Worm (Caenorhabditis elegans): Measurements from ENCODE around the gene ccf-1.

DNA sequence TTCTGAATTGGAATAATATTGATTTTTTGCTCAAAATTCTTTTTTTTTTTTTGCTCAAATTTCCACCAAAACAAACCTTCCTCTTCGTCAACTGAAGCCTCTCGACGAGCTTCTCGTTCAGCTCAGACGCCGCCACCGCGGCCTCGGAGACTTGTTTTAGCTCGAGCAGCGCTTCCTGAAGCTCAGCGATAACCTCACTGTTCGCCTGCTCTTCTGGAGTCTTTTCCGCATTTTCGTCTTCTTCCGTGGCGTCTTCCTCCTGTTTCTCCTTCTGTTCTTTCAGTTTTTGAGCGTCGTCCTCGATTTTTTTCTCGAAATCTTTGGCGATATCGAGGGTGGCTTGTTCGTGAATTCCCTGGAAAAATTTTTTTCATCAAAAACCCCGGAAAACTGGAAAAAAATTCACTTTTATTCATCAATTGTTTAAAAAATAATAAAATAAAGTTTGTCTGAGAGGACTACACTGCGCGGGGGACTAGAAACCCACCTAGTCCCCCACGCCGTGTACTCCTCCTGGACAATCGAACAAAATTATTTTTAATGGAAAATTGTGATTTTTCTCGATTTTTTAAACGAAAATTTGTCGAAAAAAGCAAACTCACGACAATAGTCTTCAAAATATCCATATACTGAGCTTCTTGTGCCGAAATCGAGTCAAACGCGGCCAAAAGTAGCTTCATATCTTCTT lies 26.2 kb upstream of the ccf-1 start:
- TF ChIP-seq dao-5 (tag; optimal IDR thresholded peaks at IDR 0.05), result no peak
- TF ChIP-seq him-1 (tag; optimal IDR thresholded peaks at IDR 0.05), result peak; percentile 89
